In the genomic region with DNA sequence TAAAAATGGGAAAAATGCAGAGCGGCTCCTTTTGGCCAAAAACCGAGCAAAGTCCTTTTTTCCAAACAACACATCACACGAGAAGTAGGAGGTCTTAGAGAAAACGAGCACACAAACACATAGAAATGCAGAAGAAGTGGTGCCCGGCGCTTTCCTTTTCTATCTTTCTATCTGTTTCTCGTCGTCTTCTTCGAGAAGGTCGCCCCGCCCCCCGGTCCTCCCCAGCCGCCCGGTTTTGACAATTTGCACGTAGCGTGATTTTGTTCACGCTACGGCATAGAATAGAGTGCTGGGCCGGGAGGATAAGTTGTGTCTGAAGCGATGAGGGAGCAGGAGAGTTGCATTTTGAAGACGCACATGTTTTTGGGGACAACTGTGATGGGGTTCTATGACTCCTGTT, we compare ENCODE assay signal across 7 worm cellular contexts.
TF ChIP-seq lines count a peak whose summit lies in the region.

No protein-coding gene starts in this region.

TF ChIP-seq in whole organism, L1 larva, 84 proteins besides CTCF, POLR2A, EP300 and RAD21 (continues in another document):
- TF ChIP-seq rnt-1 (tag; optimal IDR thresholded peaks at IDR 0.05; lab: Kevin White, UChicago) = peak; percentile 38
- TF ChIP-seq nhr-19 (GFP tag; conservative IDR thresholded peaks at IDR 0.05; lab: Robert Waterston, UW) = peak; percentile 59; the same call in 1 of the 2 replicates
- TF ChIP-seq nhr-85 (tag; lab: Kevin White, UChicago) = peak; percentile 45
- peak in 1 of 2 experiments; percentile 19 for TF ChIP-seq mdl-1 (tag; optimal IDR thresholded peaks at IDR 0.05; lab: Kevin White, UChicago)
- no peak for TF ChIP-seq unc-62 (GFP tag; optimal IDR thresholded peaks at IDR 0.05; lab: Kevin White, UChicago)
- TF ChIP-seq grh-1 (GFP tag; IDR thresholded peaks at IDR 0.05; lab: Robert Waterston, UW) = no peak
- TF ChIP-seq blmp-1 (tag; optimal IDR thresholded peaks at IDR 0.05; lab: Kevin White, UChicago) = peak; percentile 52
- TF ChIP-seq lin-35 (GFP tag; optimal IDR thresholded peaks at IDR 0.05; lab: Kevin White, UChicago) = peak in 1 of 2 experiments; percentile 10
- peak; percentile 15 to 40 for TF ChIP-seq lsy-2 (tag; optimal IDR thresholded peaks at IDR 0.05; lab: Kevin White, UChicago)
- TF ChIP-seq hlh-4 (tag; optimal IDR thresholded peaks at IDR 0.05; lab: Kevin White, UChicago) = no peak
- TF ChIP-seq nhr-77 (tag; optimal IDR thresholded peaks at IDR 0.05; lab: Kevin White, UChicago) = no peak
- TF ChIP-seq lin-15B (tag; optimal IDR thresholded peaks at IDR 0.05; lab: Kevin White, UChicago) = no peak

TF ChIP-seq in whole organism, L2 larva, 48 proteins besides CTCF, POLR2A, EP300 and RAD21 (continues in another document):
- peak; percentile 74 for TF ChIP-seq F13H6.1 (tag; optimal IDR thresholded peaks at IDR 0.05; lab: Kevin White, UChicago)
- TF ChIP-seq Y55F3AM.14 (GFP tag; optimal IDR thresholded peaks at IDR 0.05; lab: Kevin White, UChicago) = peak; percentile 23
- peak; percentile 52 for TF ChIP-seq C34F6.9 (tag; optimal IDR thresholded peaks at IDR 0.05; lab: Kevin White, UChicago)
- peak; percentile 74 for TF ChIP-seq nhr-129 (tag; optimal IDR thresholded peaks at IDR 0.05; lab: Kevin White, UChicago)
- no peak for TF ChIP-seq blmp-1 (tag; optimal IDR thresholded peaks at IDR 0.05; lab: Kevin White, UChicago; ENCODE audit: insufficient read depth)
- TF ChIP-seq sem-4 (tag; optimal IDR thresholded peaks at IDR 0.05; lab: Kevin White, UChicago) = peak; percentile 31
- TF ChIP-seq unc-62 (GFP tag; optimal IDR thresholded peaks at IDR 0.05; lab: Kevin White, UChicago) = no peak
- no peak for TF ChIP-seq sma-3 (GFP tag; optimal IDR thresholded peaks at IDR 0.05; lab: Kevin White, UChicago)
- no peak for TF ChIP-seq nhr-11 (tag; optimal IDR thresholded peaks at IDR 0.05; lab: Kevin White, UChicago)
- TF ChIP-seq nhr-23 (tag; optimal IDR thresholded peaks at IDR 0.05; lab: Kevin White, UChicago) = no peak
- peak; percentile 80 for TF ChIP-seq ama-1 (optimal IDR thresholded peaks at IDR 0.05; lab: Kevin White, UChicago)
- no peak for TF ChIP-seq ceh-82 (tag; optimal IDR thresholded peaks at IDR 0.05; lab: Kevin White, UChicago)

TF ChIP-seq in whole organism, L3 larva, 47 proteins besides CTCF, POLR2A, EP300 and RAD21:
- no peak for TF ChIP-seq R02D3.7 (tag; optimal IDR thresholded peaks at IDR 0.05; lab: Kevin White, UChicago)
- TF ChIP-seq lin-39 (tag; optimal IDR thresholded peaks at IDR 0.05; lab: Kevin White, UChicago) = peak; percentile 81
- no peak for TF ChIP-seq fkh-10 (GFP tag; optimal IDR thresholded peaks at IDR 0.05; lab: Kevin White, UChicago)
- TF ChIP-seq ama-1 (optimal IDR thresholded peaks at IDR 0.05; lab: Kevin White, UChicago) = peak; percentile 88
- TF ChIP-seq egl-27 (tag; optimal IDR thresholded peaks at IDR 0.05; lab: Kevin White, UChicago) = no peak
- peak; percentile 19 for TF ChIP-seq lin-15B (tag; optimal IDR thresholded peaks at IDR 0.05; lab: Kevin White, UChicago)
- TF ChIP-seq hmg-11 (tag; optimal IDR thresholded peaks at IDR 0.05; lab: Kevin White, UChicago) = peak; percentile 42
- peak; percentile 66 for TF ChIP-seq nfya-1 (tag; optimal IDR thresholded peaks at IDR 0.05; lab: Kevin White, UChicago; ENCODE audit: insufficient read depth)
- no peak for TF ChIP-seq ztf-11 (tag; optimal IDR thresholded peaks at IDR 0.05; lab: Kevin White, UChicago)

TF ChIP-seq in whole organism, L4 larva, 104 proteins besides CTCF, POLR2A, EP300 and RAD21 (continues in another document):
- TF ChIP-seq F10B5.3 (tag; optimal IDR thresholded peaks at IDR 0.05; lab: Kevin White, UChicago) = no peak
- no peak for TF ChIP-seq saeg-2 (GFP tag; IDR thresholded peaks at IDR 0.05; lab: Robert Waterston, UW)
- no peak for TF ChIP-seq madf-5 (GFP tag; IDR thresholded peaks at IDR 0.05; lab: Robert Waterston, UW)
- no peak for TF ChIP-seq daf-19 (GFP tag; conservative IDR thresholded peaks at IDR 0.05; lab: Robert Waterston, UW)
- TF ChIP-seq lin-29 (GFP tag; IDR thresholded peaks at IDR 0.05; lab: Robert Waterston, UW) = no peak
- TF ChIP-seq spr-3 (GFP tag; optimal IDR thresholded peaks at IDR 0.05; lab: Kevin White, UChicago) = no peak
- TF ChIP-seq lsy-2 (tag; optimal IDR thresholded peaks at IDR 0.05; lab: Kevin White, UChicago) = peak in 1 of 2 experiments; percentile 56
- TF ChIP-seq lir-3 (tag; optimal IDR thresholded peaks at IDR 0.05; lab: Kevin White, UChicago) = no peak
- no peak for TF ChIP-seq daf-12 (tag; optimal IDR thresholded peaks at IDR 0.05; lab: Kevin White, UChicago)
- TF ChIP-seq nhr-28 (tag; optimal IDR thresholded peaks at IDR 0.05; lab: Kevin White, UChicago) = peak; percentile 23
- peak; percentile 35 for TF ChIP-seq hlh-30 (tag; optimal IDR thresholded peaks at IDR 0.05; lab: Kevin White, UChicago; ENCODE audit: insufficient read depth)
- no peak for TF ChIP-seq ceh-82 (tag; optimal IDR thresholded peaks at IDR 0.05; lab: Kevin White, UChicago)
- no peak for TF ChIP-seq unc-62 (GFP tag; optimal IDR thresholded peaks at IDR 0.05 in 1 of 2; lab: Kevin White, UChicago)
- TF ChIP-seq unc-62 (tag; optimal IDR thresholded peaks at IDR 0.05; lab: Kevin White, UChicago) = no peak
- no peak for TF ChIP-seq tra-1 (GFP tag; IDR thresholded peaks at IDR 0.05; lab: Robert Waterston, UW)

TF ChIP-seq in whole organism, late embryonic, 69 proteins besides CTCF, POLR2A, EP300 and RAD21:
- TF ChIP-seq ceh-18 (tag; optimal IDR thresholded peaks at IDR 0.05; lab: Kevin White, UChicago) = peak; percentile 66
- TF ChIP-seq unc-42 (tag; optimal IDR thresholded peaks at IDR 0.05; lab: Kevin White, UChicago) = peak; percentile 24
- TF ChIP-seq syd-9 (tag; optimal IDR thresholded peaks at IDR 0.05; lab: Kevin White, UChicago) = no peak
- TF ChIP-seq ceh-31 (tag; optimal IDR thresholded peaks at IDR 0.05; lab: Kevin White, UChicago) = peak; percentile 44
- peak; percentile 5 for TF ChIP-seq unc-55 (GFP tag; optimal IDR thresholded peaks at IDR 0.05; lab: Kevin White, UChicago)
- peak; percentile 15 for TF ChIP-seq tbx-2 (tag; optimal IDR thresholded peaks at IDR 0.05; lab: Kevin White, UChicago)
- no peak for TF ChIP-seq T23F11.4 (GFP tag; optimal IDR thresholded peaks at IDR 0.05; lab: Kevin White, UChicago)

TF ChIP-seq in whole organism, mixed stage, embryonic, 35 proteins besides CTCF, POLR2A, EP300 and RAD21:
- TF ChIP-seq lin-13 (tag; optimal IDR thresholded peaks at IDR 0.05; lab: Kevin White, UChicago) (no peak), nhr-76 (tag; optimal IDR thresholded peaks at IDR 0.05; lab: Kevin White, UChicago) (no peak), sptf-1 (tag; optimal IDR thresholded peaks at IDR 0.05; lab: Kevin White, UChicago) (peak; percentile 53), lsy-2 (tag; optimal IDR thresholded peaks at IDR 0.05; lab: Kevin White, UChicago) (no peak), ces-1 (GFP tag; optimal IDR thresholded peaks at IDR 0.05; lab: Kevin White, UChicago) (peak; percentile 6), hlh-1 (tag; optimal IDR thresholded peaks at IDR 0.05; lab: Kevin White, UChicago) (peak; percentile 67), elt-3 (tag; optimal IDR thresholded peaks at IDR 0.05; lab: Kevin White, UChicago) (no peak), unc-120 (tag; optimal IDR thresholded peaks at IDR 0.05; lab: Kevin White, UChicago; ENCODE audit: poor library complexity, severe bottlenecking) (peak; percentile 75), unc-62 (GFP tag; optimal IDR thresholded peaks at IDR 0.05; lab: Kevin White, UChicago) (peak; percentile 46)

TF ChIP-seq in whole organism, young adult, 124 proteins besides CTCF, POLR2A, EP300 and RAD21 (continues in another document):
- TF ChIP-seq ztf-28 (GFP tag; IDR thresholded peaks at IDR 0.05; lab: Robert Waterston, UW) = 0 out of 2 replicates have a peak, but pooled peaks have one; percentile 7
- no peak for TF ChIP-seq F33H1.4 (GFP tag; IDR thresholded peaks at IDR 0.05; lab: Robert Waterston, UW)
- no peak for TF ChIP-seq egl-44 (GFP tag; IDR thresholded peaks at IDR 0.05; lab: Robert Waterston, UW)
- no peak for TF ChIP-seq bed-2 (GFP tag; IDR thresholded peaks at IDR 0.05; lab: Robert Waterston, UW)
- TF ChIP-seq ama-1 (optimal IDR thresholded peaks at IDR 0.05; lab: Kevin White, UChicago) = peak; percentile 78
- no peak for TF ChIP-seq ama-1 (GFP tag; optimal IDR thresholded peaks at IDR 0.05; lab: Kevin White, UChicago)
- no peak for TF ChIP-seq tbp1 (GFP tag; optimal IDR thresholded peaks at IDR 0.05; lab: Kevin White, UChicago)
- no peak for TF ChIP-seq lsl-1 (GFP tag; optimal IDR thresholded peaks at IDR 0.05; lab: Kevin White, UChicago)
- TF ChIP-seq F10E7.11 (tag; optimal IDR thresholded peaks at IDR 0.05; lab: Kevin White, UChicago) = no peak
- TF ChIP-seq attf-5 (GFP tag; optimal IDR thresholded peaks at IDR 0.05; lab: Kevin White, UChicago) = peak; percentile 39
- peak; percentile 15; the same call in 1 of the 2 replicates for TF ChIP-seq lin-26 (GFP tag; IDR thresholded peaks at IDR 0.05; lab: Robert Waterston, UW)
- TF ChIP-seq cebp-1 (GFP tag; IDR thresholded peaks at IDR 0.05; lab: Robert Waterston, UW) = no peak
- peak; percentile 55 for TF ChIP-seq cebp-1 (tag; optimal IDR thresholded peaks at IDR 0.05; lab: Kevin White, UChicago)
- TF ChIP-seq nhr-90 (tag; optimal IDR thresholded peaks at IDR 0.05; lab: Kevin White, UChicago) = no peak
- TF ChIP-seq K11D2.4 (GFP tag; IDR thresholded peaks at IDR 0.05; lab: Robert Waterston, UW) = no peak
- TF ChIP-seq pbrm-1 (GFP tag; IDR thresholded peaks at IDR 0.05; lab: Robert Waterston, UW) = peak; percentile 30; the same call in 1 of the 2 replicates
- no peak for TF ChIP-seq hmg-1.2 (GFP tag; IDR thresholded peaks at IDR 0.05; lab: Robert Waterston, UW)
- TF ChIP-seq hrde-1 (tag; optimal IDR thresholded peaks at IDR 0.05; lab: Kevin White, UChicago; ENCODE audit: borderline replicate concordance) = no peak
- no peak for TF ChIP-seq nhr-80 (tag; optimal IDR thresholded peaks at IDR 0.05; lab: Kevin White, UChicago)
- TF ChIP-seq let-607 (tag; optimal IDR thresholded peaks at IDR 0.05; lab: Kevin White, UChicago) = no peak
- TF ChIP-seq madf-6 (GFP tag; IDR thresholded peaks at IDR 0.05; lab: Robert Waterston, UW) = no peak
- peak; percentile 25; the same call in 1 of the 2 replicates for TF ChIP-seq mcd-1 (GFP tag; IDR thresholded peaks at IDR 0.05; lab: Robert Waterston, UW)
- TF ChIP-seq hmg-20 (GFP tag; IDR thresholded peaks at IDR 0.05; lab: Robert Waterston, UW) = no peak
- peak; percentile 12 for TF ChIP-seq somi-1 (GFP tag; optimal IDR thresholded peaks at IDR 0.05; lab: Kevin White, UChicago)
- no peak for TF ChIP-seq rec-8 (tag; optimal IDR thresholded peaks at IDR 0.05; lab: Kevin White, UChicago)
- TF ChIP-seq B0035.1 (tag; optimal IDR thresholded peaks at IDR 0.05; lab: Kevin White, UChicago) = no peak
- TF ChIP-seq ceh-27 (GFP tag; optimal IDR thresholded peaks at IDR 0.05; lab: Kevin White, UChicago) = peak; percentile 33
- no peak for TF ChIP-seq ekl-4 (GFP tag; IDR thresholded peaks at IDR 0.05; lab: Robert Waterston, UW)
- TF ChIP-seq zfh-2 (GFP tag; conservative IDR thresholded peaks at IDR 0.05; lab: Robert Waterston, UW) = peak; percentile 81
- TF ChIP-seq zim-3 (tag; optimal IDR thresholded peaks at IDR 0.05; lab: Kevin White, UChicago) = no peak
